Fruit fly (Drosophila melanogaster) whole organism, prepupa: ENCODE data around the gene ind.

ENCODE experiments used
- CG15336 ChIP-seq: fragments of 200-800 bp; sonication (Bioruptor generic); IDR thresholded peaks from 2 replicates; pipeline ENCODE4 v1.3.6; 2022; ENCODE audit warnings: missing biosample characterization, missing genetic modification characterization
- CG31627 ChIP-seq: fragments of 200-800 bp; sonication (Bioruptor generic); optimal IDR thresholded peaks from 3 replicates; lab custom pipeline; 2016; ENCODE audit warnings: missing biosample characterization, missing genetic modification characterization
- Sox102F ChIP-seq: fragments of 200-800 bp; sonication (Bioruptor generic); optimal IDR thresholded peaks from 2 replicates; lab custom pipeline; 2016; ENCODE audit warnings: missing biosample characterization, mild to moderate bottlenecking, missing genetic modification characterization
- net ChIP-seq: fragments of 200-800 bp; sonication (Bioruptor generic); optimal IDR thresholded peaks from 3 replicates; lab custom pipeline; 2016; ENCODE audit warnings: missing biosample characterization, missing genetic modification characterization

dm6 chr3L:15089887-15090679 is 46.4 kb upstream of the ind start:
- TF ChIP-seq CG15336 (GFP tag; lab: Robert Waterston, UW), result no peak
- TF ChIP-seq Sox102F (GFP tag; lab: Kevin White, UChicago), result no peak
- no peak for TF ChIP-seq net
- TF ChIP-seq CG31627 (GFP tag; lab: Kevin White, UChicago), result no peak
